Fruit fly (Drosophila melanogaster): ENCODE data around the gene CG34150.

CG34150 gene

DNA sequence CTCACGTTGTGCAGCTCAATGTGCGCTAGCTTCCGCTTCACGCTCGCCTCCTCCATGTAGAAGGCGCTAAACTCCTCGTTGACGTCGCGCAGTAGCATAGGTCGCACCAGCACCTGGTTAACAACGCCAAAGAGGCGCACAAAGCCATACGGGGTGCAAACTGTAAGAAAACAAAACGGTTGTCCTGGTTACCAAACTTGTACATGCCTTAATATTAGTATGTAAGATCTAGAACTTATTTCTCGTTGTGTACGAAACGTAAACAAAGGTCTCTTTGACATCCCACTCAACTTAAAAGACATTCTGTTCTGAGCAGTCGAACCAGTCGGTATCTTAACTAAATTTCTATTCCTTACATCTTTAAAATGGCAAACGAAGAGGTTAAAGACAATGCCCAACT lies 6.7 kb upstream of the CG34150 start, which contains the start of gene CG6980:
Gene CG6980 (plus strand): TSS at position 301 of the 400 bp plus-strand sequence.
- no peak for TF ChIP-seq Dfd (GFP tag; optimal IDR thresholded peaks at IDR 0.05)
- TF ChIP-seq Myc (optimal IDR thresholded peaks at IDR 0.05), result no peak
- TF ChIP-seq pan (optimal IDR thresholded peaks at IDR 0.05), result no peak
- no peak for TF ChIP-seq lola (GFP tag; optimal IDR thresholded peaks at IDR 0.05)
- no peak for TF ChIP-seq CG9705 (GFP tag; optimal IDR thresholded peaks at IDR 0.05)
- TF ChIP-seq N (GFP tag; optimal IDR thresholded peaks at IDR 0.05), result no peak
- no peak for TF ChIP-seq OdsH (GFP tag; optimal IDR thresholded peaks at IDR 0.05)

DNA sequence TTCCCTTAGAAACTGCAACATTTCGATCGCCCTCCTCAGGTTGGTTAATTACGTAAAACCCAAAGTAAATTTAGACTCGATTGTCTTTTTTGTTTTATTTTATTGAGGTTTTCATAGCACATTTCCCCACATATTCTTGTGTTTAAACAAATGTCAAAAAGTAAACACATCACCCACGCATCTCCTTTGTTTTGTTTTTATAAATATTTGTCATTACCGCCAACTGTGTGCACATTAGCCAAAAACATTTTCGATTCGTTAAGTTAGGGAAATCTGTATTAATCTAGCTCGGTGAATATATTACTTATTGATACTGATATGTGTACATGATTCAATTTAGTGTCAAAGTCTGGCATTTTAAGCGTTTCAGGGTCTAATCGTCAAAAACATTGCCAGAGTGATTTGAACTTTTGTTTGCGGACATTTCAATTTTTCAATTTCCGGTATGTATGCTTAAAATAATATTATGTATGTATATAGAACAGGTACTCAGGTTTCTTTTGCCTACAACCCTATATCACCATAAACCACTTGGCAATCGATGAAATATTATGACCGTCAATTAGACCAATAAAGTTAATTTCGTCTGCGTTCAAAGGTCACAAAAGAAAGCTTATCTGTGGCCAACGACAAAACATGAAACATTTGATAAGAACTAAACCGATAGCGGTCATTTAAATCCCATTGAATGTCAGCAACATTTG lies 4.3 kb upstream of the CG34150 start:
- peak; percentile 16 for TF ChIP-seq br (GFP tag; optimal IDR thresholded peaks at IDR 0.05)
- TF ChIP-seq fru (GFP tag; optimal IDR thresholded peaks at IDR 0.05), result no peak
- no peak for TF ChIP-seq dmrt93B (GFP tag; optimal IDR thresholded peaks at IDR 0.05)
- TF ChIP-seq Abd-B (GFP tag; optimal IDR thresholded peaks at IDR 0.05), result no peak
- peak; percentile 79 for TF ChIP-seq rgr (GFP tag; optimal IDR thresholded peaks at IDR 0.05)
- no peak for TF ChIP-seq brk (GFP tag; optimal IDR thresholded peaks at IDR 0.05)
- peak; percentile 64 for TF ChIP-seq OdsH (GFP tag; optimal IDR thresholded peaks at IDR 0.05)
- no peak for TF ChIP-seq Vsx2 (GFP tag; optimal IDR thresholded peaks at IDR 0.05; ENCODE audit: partially characterized antibody)
- no peak for TF ChIP-seq Dfd (GFP tag; optimal IDR thresholded peaks at IDR 0.05)
- no peak for TF ChIP-seq psq (GFP tag; optimal IDR thresholded peaks at IDR 0.05)
- no peak for TF ChIP-seq GATAd (GFP tag; optimal IDR thresholded peaks at IDR 0.05)
- no peak for TF ChIP-seq lola (GFP tag; optimal IDR thresholded peaks at IDR 0.05)
- TF ChIP-seq CG9705 (GFP tag; optimal IDR thresholded peaks at IDR 0.05), result no peak
- no peak for TF ChIP-seq sage (GFP tag; optimal IDR thresholded peaks at IDR 0.05)
- no peak for TF ChIP-seq Rel (GFP tag; optimal IDR thresholded peaks at IDR 0.05)
- TF ChIP-seq Rel (tag; optimal IDR thresholded peaks at IDR 0.05), result no peak
- TF ChIP-seq Sp1 (GFP tag; optimal IDR thresholded peaks at IDR 0.05), result no peak
- no peak for TF ChIP-seq CrebA (GFP tag; optimal IDR thresholded peaks at IDR 0.05; ENCODE audit: borderline replicate concordance)
- TF ChIP-seq h (GFP tag; optimal IDR thresholded peaks at IDR 0.05), result peak; percentile 72
- TF ChIP-seq sv (GFP tag; optimal IDR thresholded peaks at IDR 0.05), result peak; percentile 35
- no peak for TF ChIP-seq usp (GFP tag; optimal IDR thresholded peaks at IDR 0.05)
- no peak for TF ChIP-seq HLH106 (tag; optimal IDR thresholded peaks at IDR 0.05)
- TF ChIP-seq Jra (GFP tag; optimal IDR thresholded peaks at IDR 0.05), result no peak
- no peak for TF ChIP-seq ey (GFP tag; optimal IDR thresholded peaks at IDR 0.05)
- TF ChIP-seq Dif (GFP tag; optimal IDR thresholded peaks at IDR 0.05; ENCODE audit: partially characterized antibody), result no peak
- peak; percentile 6 for TF ChIP-seq CG32264 (GFP tag; optimal IDR thresholded peaks at IDR 0.05)
- TF ChIP-seq dsf (GFP tag; optimal IDR thresholded peaks at IDR 0.05; ENCODE audit: borderline replicate concordance), result no peak
- no peak for TF ChIP-seq Hnf4 (GFP tag; optimal IDR thresholded peaks at IDR 0.05)
- peak; percentile 89 for TF ChIP-seq Hr83 (GFP tag; optimal IDR thresholded peaks at IDR 0.05; ENCODE audit: poor library complexity, severe bottlenecking)
- no peak for TF ChIP-seq foxo (GFP tag; optimal IDR thresholded peaks at IDR 0.05)
- TF ChIP-seq Hr78 (GFP tag; optimal IDR thresholded peaks at IDR 0.05), result no peak
- no peak for TF ChIP-seq tai (GFP tag; optimal IDR thresholded peaks at IDR 0.05)
- TF ChIP-seq N (GFP tag; optimal IDR thresholded peaks at IDR 0.05), result no peak

DNA sequence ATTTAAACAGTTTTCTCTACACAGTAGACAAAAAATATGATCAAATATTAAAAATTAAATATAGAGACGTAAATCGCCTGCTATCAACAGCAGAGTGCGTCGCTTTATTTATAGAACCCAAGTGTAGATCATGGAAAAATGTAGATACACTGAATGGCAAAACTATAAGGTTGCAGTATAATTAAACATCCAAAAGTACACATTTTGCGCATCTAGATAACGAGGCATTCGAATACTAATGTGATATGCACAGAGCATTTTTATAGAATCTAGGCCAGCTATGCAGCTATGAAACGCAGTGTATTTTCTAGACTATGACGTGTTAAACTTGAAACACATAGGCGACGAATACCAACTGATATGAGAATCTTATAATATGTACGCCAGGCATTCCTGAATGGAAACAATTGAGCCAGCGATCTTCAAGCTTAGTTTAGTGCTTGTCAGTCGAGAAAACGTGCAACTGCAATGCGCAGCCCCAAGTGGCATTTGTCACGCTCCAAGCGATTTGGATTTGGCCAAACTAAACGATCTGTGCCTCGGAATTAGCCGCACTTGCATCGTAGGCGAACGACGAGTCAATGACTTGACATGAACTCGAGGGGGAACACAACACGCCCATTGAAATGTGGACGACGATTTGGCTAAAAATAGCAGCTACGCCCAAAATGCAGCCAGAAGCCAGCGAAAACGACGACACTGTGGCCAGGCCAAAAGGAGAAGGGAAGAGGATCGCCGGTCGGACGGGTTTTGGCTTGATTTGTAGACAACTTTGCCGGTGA lies 3.0 kb upstream of the CG34150 start:
- TF ChIP-seq GATAd (GFP tag; optimal IDR thresholded peaks at IDR 0.05) (peak; percentile 78), Dif (GFP tag; optimal IDR thresholded peaks at IDR 0.05; ENCODE audit: partially characterized antibody) (no peak), N (GFP tag; optimal IDR thresholded peaks at IDR 0.05) (no peak), Sp1 (GFP tag; optimal IDR thresholded peaks at IDR 0.05) (peak; percentile 89), sage (GFP tag; optimal IDR thresholded peaks at IDR 0.05) (peak; percentile 58), fru (GFP tag; optimal IDR thresholded peaks at IDR 0.05) (peak; percentile 95), Hnf4 (GFP tag; optimal IDR thresholded peaks at IDR 0.05) (peak; percentile 94), CG9705 (GFP tag; optimal IDR thresholded peaks at IDR 0.05) (peak; percentile 41), br (GFP tag; optimal IDR thresholded peaks at IDR 0.05) (peak; percentile 94), ey (GFP tag; optimal IDR thresholded peaks at IDR 0.05) (peak; percentile 96), Myc (optimal IDR thresholded peaks at IDR 0.05) (no peak), foxo (GFP tag; optimal IDR thresholded peaks at IDR 0.05) (peak; percentile 87 to 95), CG32264 (GFP tag; optimal IDR thresholded peaks at IDR 0.05) (peak; percentile 83), dsf (GFP tag; optimal IDR thresholded peaks at IDR 0.05; ENCODE audit: borderline replicate concordance) (peak; percentile 61), tai (GFP tag; optimal IDR thresholded peaks at IDR 0.05) (peak; percentile 91), psq (GFP tag; optimal IDR thresholded peaks at IDR 0.05) (peak; percentile 85), woc (GFP tag; optimal IDR thresholded peaks at IDR 0.05) (peak; percentile 73), Vsx2 (GFP tag; optimal IDR thresholded peaks at IDR 0.05; ENCODE audit: partially characterized antibody) (no peak), Jra (GFP tag; optimal IDR thresholded peaks at IDR 0.05) (peak; percentile 92), rgr (GFP tag; optimal IDR thresholded peaks at IDR 0.05) (peak; percentile 96), usp (GFP tag; optimal IDR thresholded peaks at IDR 0.05) (no peak), HLH106 (tag; optimal IDR thresholded peaks at IDR 0.05) (peak; percentile 91), Hr83 (GFP tag; optimal IDR thresholded peaks at IDR 0.05; ENCODE audit: poor library complexity, severe bottlenecking) (peak; percentile 58), dmrt93B (GFP tag; optimal IDR thresholded peaks at IDR 0.05) (peak; percentile 81), Mio (GFP tag; optimal IDR thresholded peaks at IDR 0.05) (peak; percentile 66), Rel (GFP tag; optimal IDR thresholded peaks at IDR 0.05) (peak; percentile 4), Rel (tag; optimal IDR thresholded peaks at IDR 0.05) (peak; percentile 65), OdsH (GFP tag; optimal IDR thresholded peaks at IDR 0.05) (peak; percentile 94), h (GFP tag; optimal IDR thresholded peaks at IDR 0.05) (peak; percentile 97), dl (GFP tag; optimal IDR thresholded peaks at IDR 0.05; ENCODE audit: insufficient read depth in 1 of 2, partially characterized antibody in 2 of 2) (no peak), sv (GFP tag; optimal IDR thresholded peaks at IDR 0.05) (peak; percentile 88), brk (GFP tag; optimal IDR thresholded peaks at IDR 0.05) (peak; percentile 74)
